Worm (Caenorhabditis elegans): Measurements from ENCODE around the gene F07F6.4.

- TF ChIP-seq dao-5 (tag; optimal IDR thresholded peaks at IDR 0.05), result no peak
- no peak for TF ChIP-seq him-1 (tag; optimal IDR thresholded peaks at IDR 0.05)
- TF ChIP-seq W03F9.2 (tag; optimal IDR thresholded peaks at IDR 0.05), result no peak
Observed at ce11 chrII:5418929-5419328, 10.4 kb downstream of the F07F6.4 start, which contains the start of gene EEED8.15.

All from whole organism, L4/young adult.